Fruit fly (Drosophila melanogaster): ENCODE results near the gene CG2233.

Gene CG2233

dm6 chrX:8057299-8057730 is 20.0 kb upstream of the CG2233 start (continued):
- peak; percentile 35 for TF ChIP-seq gcm (GFP tag; optimal IDR thresholded peaks at IDR 0.05)
- TF ChIP-seq rib (GFP tag; IDR thresholded peaks at IDR 0.05): no peak
- peak; percentile 73 for TF ChIP-seq ind (GFP tag; optimal IDR thresholded peaks at IDR 0.05)
- no peak for TF ChIP-seq CG14965 (GFP tag; optimal IDR thresholded peaks at IDR 0.05; ENCODE audit: borderline replicate concordance)
- no peak for TF ChIP-seq gce (GFP tag; IDR thresholded peaks at IDR 0.05)
- TF ChIP-seq CG9797 (GFP tag; optimal IDR thresholded peaks at IDR 0.05): no peak
- TF ChIP-seq pzg (GFP tag; optimal IDR thresholded peaks at IDR 0.05): no peak
- TF ChIP-seq dpn (GFP tag; optimal IDR thresholded peaks at IDR 0.05): peak; percentile 63 to 88
- TF ChIP-seq CG10979 (tag; optimal IDR thresholded peaks at IDR 0.05): peak; percentile 74
- no peak for TF ChIP-seq Hey (tag; optimal IDR thresholded peaks at IDR 0.05)
- TF ChIP-seq da (GFP tag; optimal IDR thresholded peaks at IDR 0.05): peak; percentile 34
- no peak for TF ChIP-seq cg (GFP tag; optimal IDR thresholded peaks at IDR 0.05)
- TF ChIP-seq tin (GFP tag; optimal IDR thresholded peaks at IDR 0.05): peak; percentile 60
- peak; percentile 73 for TF ChIP-seq HHEX (GFP tag; optimal IDR thresholded peaks at IDR 0.05)
- peak in 1 of 3 experiments; percentile 76 for TF ChIP-seq lola (GFP tag; optimal IDR thresholded peaks at IDR 0.05)
- no peak for TF ChIP-seq CG34376 (GFP tag; optimal IDR thresholded peaks at IDR 0.05)
- no peak for TF ChIP-seq sens-2 (GFP tag; IDR thresholded peaks at IDR 0.05)
- TF ChIP-seq GATAe (GFP tag; conservative IDR thresholded peaks at IDR 0.05): no peak
- peak; percentile 90 for TF ChIP-seq CoRest (tag; optimal IDR thresholded peaks at IDR 0.05)
- peak; percentile 41 for TF ChIP-seq CG6813 (GFP tag; optimal IDR thresholded peaks at IDR 0.05)
- TF ChIP-seq pum (GFP tag; optimal IDR thresholded peaks at IDR 0.05): peak; percentile 72
- TF ChIP-seq lilli (GFP tag; optimal IDR thresholded peaks at IDR 0.05): peak; percentile 79
- no peak for TF ChIP-seq ato (GFP tag; IDR thresholded peaks at IDR 0.05; ENCODE audit: partially characterized antibody)
- peak; percentile 48; the same call in 1 of the 2 replicates for TF ChIP-seq E2f1 (GFP tag; IDR thresholded peaks at IDR 0.05)
- peak; percentile 43 to 81 for TF ChIP-seq Hr51 (GFP tag; optimal IDR thresholded peaks at IDR 0.05)
- peak; percentile 32 for TF ChIP-seq CG7372 (GFP tag; IDR thresholded peaks at IDR 0.05)
- peak; percentile 66 for TF ChIP-seq CG1647 (GFP tag; optimal IDR thresholded peaks at IDR 0.05)
- peak in 1 of 2 experiments; percentile 85 for TF ChIP-seq eve (GFP tag; optimal IDR thresholded peaks at IDR 0.05)
- TF ChIP-seq Awh (GFP tag; IDR thresholded peaks at IDR 0.05): no peak
- TF ChIP-seq CG13296 (GFP tag; optimal IDR thresholded peaks at IDR 0.05): peak; percentile 58
- peak; percentile 69 for TF ChIP-seq D19B (GFP tag; optimal IDR thresholded peaks at IDR 0.05)
- peak in 1 of 2 experiments; percentile 53 for TF ChIP-seq crp (GFP tag; optimal IDR thresholded peaks at IDR 0.05)
- no peak for TF ChIP-seq CG4360 (GFP tag; IDR thresholded peaks at IDR 0.05)
- TF ChIP-seq CG9876 (GFP tag; optimal IDR thresholded peaks at IDR 0.05): peak; percentile 68
- TF ChIP-seq CG17359 (tag; optimal IDR thresholded peaks at IDR 0.05): peak; percentile 64
- TF ChIP-seq bcd (GFP tag; optimal IDR thresholded peaks at IDR 0.05): peak; percentile 77
- TF ChIP-seq Opbp (GFP tag; IDR thresholded peaks at IDR 0.05; ENCODE audit: partially characterized antibody): no peak
- TF ChIP-seq bsh (GFP tag; optimal IDR thresholded peaks at IDR 0.05): peak; percentile 47 to 49
- TF ChIP-seq prd (optimal IDR thresholded peaks at IDR 0.05): no peak
- peak; percentile 72 for TF ChIP-seq prd (GFP tag; IDR thresholded peaks at IDR 0.05)
- TF ChIP-seq kah (GFP tag; optimal IDR thresholded peaks at IDR 0.05): peak; percentile 7
- peak; percentile 61 for TF ChIP-seq CG33557 (GFP tag; optimal IDR thresholded peaks at IDR 0.05)
- TF ChIP-seq caup (GFP tag; optimal IDR thresholded peaks at IDR 0.05; ENCODE audit: severe bottlenecking): peak; percentile 72
- no peak for TF ChIP-seq zen2 (GFP tag; IDR thresholded peaks at IDR 0.05; ENCODE audit: partially characterized antibody)
- TF ChIP-seq sd (tag; optimal IDR thresholded peaks at IDR 0.05): no peak
- peak; percentile 63 for TF ChIP-seq az2 (GFP tag; optimal IDR thresholded peaks at IDR 0.05)
- TF ChIP-seq NfI (GFP tag; optimal IDR thresholded peaks at IDR 0.05): peak; percentile 80
- peak; percentile 68 for TF ChIP-seq CG9817 (tag; optimal IDR thresholded peaks at IDR 0.05)
- TF ChIP-seq Kr (GFP tag; optimal IDR thresholded peaks at IDR 0.05): no peak

All from whole organism, embryonic.